Worm (Caenorhabditis elegans): ENCODE data around the gene F40H3.2.

Gene F40H3.2

DNA sequence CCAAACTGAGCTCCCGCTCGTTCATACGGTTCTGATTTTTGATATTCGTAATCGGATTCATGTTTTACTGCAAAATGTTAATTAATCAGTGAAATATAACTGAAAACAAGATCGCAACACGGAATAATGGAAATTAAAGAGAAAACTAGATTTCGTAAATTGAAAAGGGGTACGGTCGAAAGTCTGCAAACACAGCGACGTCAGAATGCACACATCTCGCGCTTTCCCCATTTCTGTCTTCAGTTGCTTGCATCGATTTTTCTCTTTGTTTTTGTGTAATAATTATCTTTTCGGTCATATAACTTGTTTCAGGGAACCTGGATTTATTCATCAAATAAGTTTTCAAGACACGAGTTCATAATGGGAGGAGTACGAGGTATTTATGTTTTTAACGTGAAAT is 23.4 kb downstream of the F40H3.2 start, which contains the start of the genes rbmx-2 and C30B5.2:
rbmx-2 (minus strand) TSS at position 74 of the 400 bp plus-strand sequence.
C30B5.2 (plus strand) TSS at position 306 of the 400 bp plus-strand sequence.
- no peak for TF ChIP-seq nfya-1 (tag; optimal IDR thresholded peaks at IDR 0.05)
- no peak for TF ChIP-seq ceh-18 (tag; optimal IDR thresholded peaks at IDR 0.05)
- TF ChIP-seq unc-86 (tag; optimal IDR thresholded peaks at IDR 0.05): no peak
- TF ChIP-seq ceh-2 (tag; optimal IDR thresholded peaks at IDR 0.05): no peak
- TF ChIP-seq ceh-31 (tag; optimal IDR thresholded peaks at IDR 0.05): peak; percentile 39
- TF ChIP-seq tbx-7 (tag; optimal IDR thresholded peaks at IDR 0.05): no peak
- no peak for TF ChIP-seq sdc-2 (tag; optimal IDR thresholded peaks at IDR 0.05)
- peak; percentile 10 for TF ChIP-seq tbx-2 (tag; optimal IDR thresholded peaks at IDR 0.05)
- no peak for TF ChIP-seq npax-4 (tag; optimal IDR thresholded peaks at IDR 0.05)
- no peak for TF ChIP-seq fax-1 (tag; optimal IDR thresholded peaks at IDR 0.05)
- no peak for TF ChIP-seq sox-2 (GFP tag; IDR thresholded peaks at IDR 0.05)
- TF ChIP-seq C08G9.2 (tag; optimal IDR thresholded peaks at IDR 0.05): no peak
- no peak for TF ChIP-seq hlh-8 (tag; optimal IDR thresholded peaks at IDR 0.05)
- no peak for TF ChIP-seq elt-2 (tag; optimal IDR thresholded peaks at IDR 0.05)
- peak; percentile 86 for TF ChIP-seq unc-42 (tag; optimal IDR thresholded peaks at IDR 0.05)
- peak; percentile 3 for TF ChIP-seq dve-1 (tag; optimal IDR thresholded peaks at IDR 0.05)
- TF ChIP-seq ahr-1 (tag; optimal IDR thresholded peaks at IDR 0.05): no peak
- no peak for TF ChIP-seq madf-2 (tag; optimal IDR thresholded peaks at IDR 0.05)
- TF ChIP-seq ceh-48 (tag; optimal IDR thresholded peaks at IDR 0.05): peak; percentile 78
- peak; percentile 37 for TF ChIP-seq hlh-30 (tag; optimal IDR thresholded peaks at IDR 0.05; ENCODE audit: insufficient read depth)
- no peak for TF ChIP-seq dmd-4 (tag; optimal IDR thresholded peaks at IDR 0.05; ENCODE audit: borderline replicate concordance)
- TF ChIP-seq ceh-45 (GFP tag; IDR thresholded peaks at IDR 0.05): no peak
- no peak for TF ChIP-seq ceh-22 (tag; optimal IDR thresholded peaks at IDR 0.05)

DNA sequence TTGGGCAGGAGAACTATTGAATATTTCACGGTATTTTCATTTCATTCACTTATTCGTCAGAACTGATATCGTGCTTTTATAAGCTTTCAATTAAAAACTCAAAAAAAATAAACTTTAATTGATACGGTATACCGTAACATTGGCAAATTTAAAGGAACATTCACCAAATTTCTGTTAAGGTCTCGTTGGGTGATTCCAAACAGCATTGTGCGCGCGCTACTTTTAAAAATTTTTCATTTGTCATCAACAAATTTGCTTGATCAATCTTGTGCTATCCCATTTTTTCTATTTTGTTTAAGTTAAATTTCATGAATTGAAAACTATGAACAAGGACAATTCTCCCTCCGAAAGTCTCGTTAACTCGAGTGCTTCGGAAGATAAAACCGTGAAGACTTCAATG is 25.0 kb downstream of the F40H3.2 start, which contains the start of gene szy-4:
szy-4 (plus strand) TSS at position 229 of the 400 bp plus-strand sequence.
- TF ChIP-seq ztf-16 (tag; optimal IDR thresholded peaks at IDR 0.05) (no peak), fax-1 (tag; optimal IDR thresholded peaks at IDR 0.05) (no peak), dve-1 (tag; optimal IDR thresholded peaks at IDR 0.05) (no peak), mec-3 (tag; optimal IDR thresholded peaks at IDR 0.05; ENCODE audit: borderline replicate concordance) (no peak), fkh-6 (tag; optimal IDR thresholded peaks at IDR 0.05) (no peak), hlh-8 (tag; optimal IDR thresholded peaks at IDR 0.05) (no peak), madf-2 (tag; optimal IDR thresholded peaks at IDR 0.05) (no peak), hlh-13 (GFP tag; optimal IDR thresholded peaks at IDR 0.05) (no peak), F13H6.1 (tag; optimal IDR thresholded peaks at IDR 0.05) (no peak), pag-3 (tag; optimal IDR thresholded peaks at IDR 0.05; ENCODE audit: borderline replicate concordance) (no peak), C08G9.2 (tag; optimal IDR thresholded peaks at IDR 0.05) (no peak), nhr-11 (tag; optimal IDR thresholded peaks at IDR 0.05) (no peak)

DNA sequence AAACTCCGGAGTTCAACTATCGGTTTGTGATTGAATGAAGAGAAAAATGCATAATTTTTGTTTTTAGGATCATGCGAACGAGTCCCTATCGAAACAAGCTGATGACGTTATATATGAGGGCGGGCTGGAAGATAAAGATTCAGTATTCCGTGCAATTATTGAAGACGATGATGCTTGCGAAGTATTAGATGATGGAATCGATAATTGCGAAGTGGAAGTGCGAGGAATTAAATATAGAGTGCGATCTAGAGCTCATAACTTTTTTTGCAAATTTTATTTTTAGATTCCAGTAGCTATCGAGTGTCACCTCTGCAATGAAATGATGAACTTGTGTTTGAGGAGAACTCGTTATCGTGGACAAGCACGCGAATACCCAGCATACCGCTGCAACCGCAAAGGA is 25.6 kb downstream of the F40H3.2 start:
- TF ChIP-seq elt-2 (tag; optimal IDR thresholded peaks at IDR 0.05) (no peak), pha-4 (tag; optimal IDR thresholded peaks at IDR 0.05) (no peak), ceh-48 (tag; optimal IDR thresholded peaks at IDR 0.05) (no peak), fkh-6 (tag; optimal IDR thresholded peaks at IDR 0.05) (no peak), lin-11 (tag; optimal IDR thresholded peaks at IDR 0.05) (no peak), pqm-1 (tag; optimal IDR thresholded peaks at IDR 0.05) (no peak), ceh-14 (tag; optimal IDR thresholded peaks at IDR 0.05) (no peak), pat-9 (tag; optimal IDR thresholded peaks at IDR 0.05) (no peak), unc-55 (GFP tag; optimal IDR thresholded peaks at IDR 0.05) (no peak), nhr-11 (tag; optimal IDR thresholded peaks at IDR 0.05) (no peak)

DNA sequence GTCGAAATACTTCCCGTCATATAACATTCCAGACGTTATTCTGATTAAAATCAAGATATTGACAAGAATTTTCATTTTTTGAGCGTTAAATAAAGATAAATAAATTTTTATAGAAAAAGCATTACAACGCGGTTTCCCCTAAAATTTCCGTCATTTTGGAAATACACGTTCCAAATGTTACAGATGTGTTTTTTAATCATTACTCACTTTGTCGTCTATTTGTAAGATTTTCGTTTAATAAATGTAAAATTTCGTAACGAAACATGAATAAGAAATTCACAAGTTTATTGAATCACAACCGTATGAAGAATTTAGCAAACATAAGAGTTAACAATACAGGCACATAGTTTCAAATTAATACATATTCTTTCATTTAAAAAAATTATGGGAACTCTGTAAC is 29.5 kb downstream of the F40H3.2 start, which contains the start of gene C30B5.17:
C30B5.17 (minus strand) TSS at position 101 of the 400 bp plus-strand sequence.
- TF ChIP-seq unc-86 (tag; optimal IDR thresholded peaks at IDR 0.05) (no peak), C38D4.7 (GFP tag; optimal IDR thresholded peaks at IDR 0.05) (no peak), ama-1 (optimal IDR thresholded peaks at IDR 0.05) (no peak), C08G9.2 (tag; optimal IDR thresholded peaks at IDR 0.05) (no peak), hlh-30 (tag; optimal IDR thresholded peaks at IDR 0.05; ENCODE audit: insufficient read depth) (no peak), ttx-3 (tag; optimal IDR thresholded peaks at IDR 0.05) (no peak), hlh-8 (tag; optimal IDR thresholded peaks at IDR 0.05) (no peak), ref-2 (tag; optimal IDR thresholded peaks at IDR 0.05) (no peak), pag-3 (tag; optimal IDR thresholded peaks at IDR 0.05; ENCODE audit: borderline replicate concordance) (no peak), unc-55 (GFP tag; optimal IDR thresholded peaks at IDR 0.05) (no peak), unc-42 (tag; optimal IDR thresholded peaks at IDR 0.05) (no peak), nhr-11 (tag; optimal IDR thresholded peaks at IDR 0.05) (no peak)

All from whole organism, late embryonic.